Fruit fly (Drosophila melanogaster) whole organism, embryonic: ENCODE measurements around the gene Spc25.

Source experiments
- Awh ChIP-seq: fragments of 200-800 bp; sonication (Bioruptor generic); IDR thresholded peaks from 2 replicates; pipeline ENCODE4, ENCODE4 v1.3.6; 2022; ENCODE audit warnings: missing biosample characterization, missing genetic modification characterization
- CG10543 ChIP-seq: fragments of 200-800 bp; sonication (Bioruptor generic); optimal IDR thresholded peaks from 3 replicates; lab custom pipeline; 2017; ENCODE audit warnings: missing biosample characterization, mild to moderate bottlenecking, missing genetic modification characterization, moderate library complexity
- CG11504 ChIP-seq: fragments of 200-800 bp; sonication (Bioruptor generic); optimal IDR thresholded peaks from 3 replicates; lab custom pipeline; 2019; ENCODE audit warnings: missing biosample characterization, mild to moderate bottlenecking, missing genetic modification characterization, moderate library complexity
- CG12071 ChIP-seq: fragments of 200-800 bp; sonication (Bioruptor generic); optimal IDR thresholded peaks from 3 replicates; lab custom pipeline; 2018; ENCODE audit warnings: missing biosample characterization, mild to moderate bottlenecking, missing genetic modification characterization
- CG12391 ChIP-seq: fragments of 200-800 bp; sonication (Bioruptor generic); optimal IDR thresholded peaks from 3 replicates; lab custom pipeline; 2018; ENCODE audit warnings: missing biosample characterization, mild to moderate bottlenecking, missing genetic modification characterization, moderate library complexity
- CG3281 ChIP-seq: fragments of 200-800 bp; sonication (Bioruptor generic); optimal IDR thresholded peaks from 3 replicates; lab custom pipeline; 2017; ENCODE audit warnings: missing biosample characterization, mild to moderate bottlenecking, missing genetic modification characterization
- CG3995 ChIP-seq: fragments of 200-800 bp; sonication (Bioruptor generic); optimal IDR thresholded peaks from 3 replicates; lab custom pipeline; 2016; ENCODE audit warnings: missing biosample characterization, missing genetic modification characterization
- CG43689 ChIP-seq: fragments of 200-800 bp; sonication (Bioruptor generic); IDR thresholded peaks from 2 replicates; pipeline ENCODE4 v1.3.6; 2022; ENCODE audit warnings: missing biosample characterization, missing genetic modification characterization
- CG4707 ChIP-seq: fragments of 200-800 bp; sonication (Bioruptor generic); optimal IDR thresholded peaks from 2 replicates; lab custom pipeline; 2018; ENCODE audit warnings: missing biosample characterization, mild to moderate bottlenecking, missing genetic modification characterization, moderate library complexity
- CG5245 ChIP-seq: fragments of 200-800 bp; sonication (Bioruptor generic); optimal IDR thresholded peaks from 3 replicates; lab custom pipeline; 2016; ENCODE audit warnings: missing biosample characterization, missing genetic modification characterization
- CG7987 ChIP-seq: fragments of 200-800 bp; sonication (Bioruptor generic); optimal IDR thresholded peaks from 2 replicates; lab custom pipeline; 2018; ENCODE audit warnings: missing biosample characterization, mild to moderate bottlenecking, missing genetic modification characterization, moderate library complexity
- CG8944 ChIP-seq: fragments of 200-800 bp; sonication (Bioruptor generic); optimal IDR thresholded peaks from 3 replicates; lab custom pipeline; 2016; ENCODE audit warnings: missing biosample characterization, missing genetic modification characterization
- CoRest ChIP-seq: fragments of 200-800 bp; sonication (Bioruptor generic); optimal IDR thresholded peaks from 3 replicates; lab custom pipeline; 2018; ENCODE audit warnings: missing biosample characterization, mild to moderate bottlenecking, missing genetic modification characterization, moderate library complexity
- Doc2 ChIP-seq: fragments of 200-800 bp; sonication (Bioruptor generic); IDR thresholded peaks from 2 replicates; pipeline ENCODE4 v1.3.6; 2022; ENCODE audit warnings: missing biosample characterization, missing genetic modification characterization
- Doc3 ChIP-seq: fragments of 200-800 bp; sonication (Bioruptor generic); IDR thresholded peaks from 3 replicates; pipeline ENCODE4 v1.3.6; 2022; ENCODE audit warnings: missing biosample characterization, missing genetic modification characterization; ENCODE audit not compliant: partially characterized antibody
- Drgx ChIP-seq: fragments of 200-800 bp; sonication (Bioruptor generic); IDR thresholded peaks from 2 replicates; pipeline ENCODE4 v1.3.6; 2022; ENCODE audit warnings: missing biosample characterization, missing genetic modification characterization
- E2f2 ChIP-seq: fragments of 200-800 bp; sonication (Bioruptor generic); IDR thresholded peaks from 2 replicates; pipeline ENCODE4 v1.3.6; 2022; ENCODE audit warnings: missing biosample characterization, missing genetic modification characterization
- Gsc ChIP-seq: fragments of 200-800 bp; sonication (Bioruptor generic); IDR thresholded peaks from 2 replicates; pipeline ENCODE4 v1.3.6; 2022; ENCODE audit warnings: missing biosample characterization, missing genetic modification characterization
- H15 ChIP-seq: fragments of 200-800 bp; sonication (Bioruptor generic); IDR thresholded peaks from 3 replicates; pipeline ENCODE4 v1.3.6; 2022; ENCODE audit warnings: missing biosample characterization, missing genetic modification characterization
- H2.0 ChIP-seq: fragments of 200-800 bp; sonication (Bioruptor generic); IDR thresholded peaks from 2 replicates; pipeline ENCODE4 v1.3.6; 2022; ENCODE audit warnings: missing biosample characterization, missing genetic modification characterization
- Hr39 ChIP-seq: fragments of >200 bp; optimal IDR thresholded peaks from 2 replicates; lab custom pipeline; 2017
- MTF-1 ChIP-seq: fragments of 200-800 bp; sonication (Bioruptor generic); optimal IDR thresholded peaks from 2 replicates; lab custom pipeline; 2018; ENCODE audit warnings: missing biosample characterization, mild to moderate bottlenecking, missing genetic modification characterization, borderline replicate concordance
- NC2β ChIP-seq: fragments of 200-800 bp; sonication (Bioruptor generic); optimal IDR thresholded peaks from 2 replicates; lab custom pipeline; 2016; ENCODE audit warnings: missing biosample characterization, missing genetic modification characterization
- NFAT ChIP-seq: fragments of 200-800 bp; sonication (Bioruptor generic); IDR thresholded peaks from 2 replicates; pipeline ENCODE4 v1.3.6; 2022; ENCODE audit warnings: missing biosample characterization, missing genetic modification characterization
- Rx ChIP-seq: fragments of 200-800 bp; sonication (Bioruptor generic); IDR thresholded peaks from 2 replicates; pipeline ENCODE4 v1.3.6; 2022; ENCODE audit warnings: missing biosample characterization, missing genetic modification characterization
- Six4 ChIP-seq: fragments of 200-800 bp; sonication (Bioruptor generic); optimal IDR thresholded peaks from 2 replicates; lab custom pipeline; 2016; ENCODE audit warnings: missing biosample characterization, missing genetic modification characterization
- btn ChIP-seq: fragments of 200-800 bp; sonication (Bioruptor generic); optimal IDR thresholded peaks from 2 replicates; lab custom pipeline; 2016; ENCODE audit warnings: missing biosample characterization, missing genetic modification characterization
- dmrt99B ChIP-seq: fragments of 200-800 bp; sonication (Bioruptor generic); optimal IDR thresholded peaks from 2 replicates; lab custom pipeline; 2018; ENCODE audit warnings: missing biosample characterization, mild to moderate bottlenecking, missing genetic modification characterization, moderate library complexity
- ems ChIP-seq: fragments of 200-800 bp; sonication (Bioruptor generic); optimal IDR thresholded peaks from 3 replicates; lab custom pipeline; 2016; ENCODE audit warnings: missing biosample characterization, missing genetic modification characterization
- ftz-f1 ChIP-seq: fragments of 200-800 bp; sonication (Bioruptor generic); optimal IDR thresholded peaks from 2 replicates; lab custom pipeline; 2016; ENCODE audit warnings: missing biosample characterization, missing genetic modification characterization
- gcm2 ChIP-seq: fragments of 200-800 bp; sonication (Bioruptor generic); optimal IDR thresholded peaks from 2 replicates; lab custom pipeline; 2016; ENCODE audit warnings: missing biosample characterization, missing genetic modification characterization
- gem ChIP-seq: fragments of 200-800 bp; sonication (Bioruptor generic); optimal IDR thresholded peaks from 2 replicates; lab custom pipeline; 2019; ENCODE audit warnings: missing biosample characterization, mild to moderate bottlenecking, missing genetic modification characterization, moderate library complexity
- grn ChIP-seq: fragments of 200-800 bp; sonication (Bioruptor generic); optimal IDR thresholded peaks from 3 replicates; lab custom pipeline; 2017; ENCODE audit warnings: missing biosample characterization, missing genetic modification characterization
- gro ChIP-seq: fragments of 200-800 bp; sonication (Bioruptor generic); optimal IDR thresholded peaks from 2 replicates; lab custom pipeline; 2016; ENCODE audit warnings: missing biosample characterization, missing genetic modification characterization
- gt ChIP-seq: fragments of 200-800 bp; sonication (Bioruptor generic); IDR thresholded peaks from 2 replicates; pipeline ENCODE4 v1.3.6; 2022; ENCODE audit warnings: missing biosample characterization, missing genetic modification characterization
- hbn ChIP-seq: fragments of 200-800 bp; sonication (Bioruptor generic); IDR thresholded peaks from 2 replicates; pipeline ENCODE4 v1.3.6; 2022; ENCODE audit warnings: missing biosample characterization, missing genetic modification characterization; ENCODE audit not compliant: partially characterized antibody
- hkb ChIP-seq, 2 experiments: fragments of 200-800 bp in 1 of 2; fragments of >200 bp in 1 of 2; sonication (Bioruptor generic) in 1 of 2; IDR thresholded peaks in 1 of 2; optimal IDR thresholded peaks in 1 of 2; 2 replicates each; pipeline versions ENCODE4 v1.3.6 to Lab custom; 2017 to 2022; ENCODE audit warnings: missing biosample characterization in 1 of 2, missing genetic modification characterization in 1 of 2
- ind ChIP-seq: fragments of 200-800 bp; sonication (Bioruptor generic); optimal IDR thresholded peaks from 3 replicates; lab custom pipeline; 2016; ENCODE audit warnings: missing biosample characterization, missing genetic modification characterization
- jumu ChIP-seq: fragments of 200-800 bp; sonication (Bioruptor generic); optimal IDR thresholded peaks from 3 replicates; lab custom pipeline; 2016; ENCODE audit warnings: missing biosample characterization, missing genetic modification characterization
- kay ChIP-seq: fragments of 200-800 bp; sonication (Bioruptor generic); optimal IDR thresholded peaks from 2 replicates; lab custom pipeline; 2016; ENCODE audit warnings: missing biosample characterization, missing genetic modification characterization
- lola ChIP-seq, 3 experiments: fragments of >200 bp in 2 of 3; fragments of 200-800 bp in 1 of 3; sonication (Bioruptor generic) in 1 of 3; optimal IDR thresholded peaks; 2 replicates each; lab custom pipeline; 2017 to 2019; ENCODE audit warnings: missing biosample characterization in 3 of 3, missing genetic modification characterization in 3 of 3, mild to moderate bottlenecking in 1 of 3, moderate library complexity in 1 of 3
- maf-S ChIP-seq: fragments of 200-800 bp; sonication (Bioruptor generic); optimal IDR thresholded peaks from 2 replicates; lab custom pipeline; 2016; ENCODE audit warnings: missing biosample characterization, missing genetic modification characterization
- nom ChIP-seq: fragments of 200-800 bp; sonication (Bioruptor generic); optimal IDR thresholded peaks from 2 replicates; lab custom pipeline; 2017; ENCODE audit warnings: missing biosample characterization, missing genetic modification characterization, mild to moderate bottlenecking, moderate library complexity, missing genetic modification reagents
- pan ChIP-seq, 4 experiments: fragments of >200 bp in 3 of 4; fragments of 200-800 bp in 1 of 4; sonication (Bioruptor generic) in 1 of 4; optimal IDR thresholded peaks in 3 of 4; IDR thresholded peaks in 1 of 4; 2 replicates each; pipeline versions ENCODE4 v1.3.6 to Lab custom; 2017 to 2022; ENCODE audit warnings: missing biosample characterization in 2 of 4, missing genetic modification characterization in 2 of 4, mixed read lengths in 1 of 4
- psq ChIP-seq: fragments of 200-800 bp; sonication (Bioruptor generic); optimal IDR thresholded peaks from 2 replicates; lab custom pipeline; 2017; ENCODE audit warnings: missing biosample characterization, missing genetic modification characterization
- rib ChIP-seq: fragments of 200-800 bp; sonication (Bioruptor generic); IDR thresholded peaks from 2 replicates; pipeline ENCODE4 v1.3.6; 2022; ENCODE audit warnings: missing biosample characterization, missing genetic modification characterization
- salm ChIP-seq: fragments of 200-800 bp; sonication (Bioruptor generic); optimal IDR thresholded peaks from 2 replicates; lab custom pipeline; 2018; ENCODE audit warnings: missing biosample characterization, mild to moderate bottlenecking, missing genetic modification characterization
- sisA ChIP-seq: fragments of 200-800 bp; sonication (Bioruptor generic); IDR thresholded peaks from 2 replicates; pipeline ENCODE4 v1.3.6; 2022; ENCODE audit warnings: missing biosample characterization, missing genetic modification characterization
- sqz ChIP-seq: fragments of 200-800 bp; sonication (Bioruptor generic); optimal IDR thresholded peaks from 3 replicates; lab custom pipeline; 2018; ENCODE audit warnings: missing biosample characterization, mild to moderate bottlenecking, missing genetic modification characterization
- vnd ChIP-seq: fragments of 200-800 bp; sonication (Bioruptor generic); IDR thresholded peaks from 3 replicates; pipeline ENCODE4 v1.3.6; 2022; ENCODE audit warnings: missing biosample characterization, missing genetic modification characterization; ENCODE audit not compliant: partially characterized antibody

Gene Spc25

dm6 chr3R:13012351-13012750 is 50.8 kb downstream of the Spc25 start (continued):
- TF ChIP-seq Rx = peak; percentile 62
- TF ChIP-seq dmrt99B = no peak
- TF ChIP-seq NC2β (GFP tag; lab: Kevin White, UChicago) = no peak
- no peak for TF ChIP-seq Hr39
- TF ChIP-seq hkb (optimal IDR thresholded peaks at IDR 0.05; lab: Kevin White, UChicago) = no peak
- peak; percentile 60 for TF ChIP-seq hkb (GFP tag; IDR thresholded peaks at IDR 0.05; lab: Robert Waterston, UW)
- peak; percentile 29 for TF ChIP-seq CG5245 (GFP tag; lab: Kevin White, UChicago)
- TF ChIP-seq CG4707 = peak; percentile 43
- TF ChIP-seq CG12391 (tag; lab: Kevin White, UChicago) = peak; percentile 45
- TF ChIP-seq sqz = peak; percentile 68
- TF ChIP-seq E2f2 (GFP tag; lab: Robert Waterston, UW) = peak; percentile 45
- peak; percentile 61 for TF ChIP-seq CG10543 (GFP tag; lab: Kevin White, UChicago)
- peak; percentile 58 for TF ChIP-seq NFAT
- TF ChIP-seq Drgx (GFP tag; lab: Robert Waterston, UW) = peak; percentile 84
- TF ChIP-seq CG43689 (GFP tag; lab: Robert Waterston, UW) = peak; percentile 50; the same call in 1 of the 2 replicates
- peak; percentile 55; the same call in 2 of the 3 replicates for TF ChIP-seq H15 (GFP tag; lab: Robert Waterston, UW)
- TF ChIP-seq Doc2 (GFP tag; lab: Robert Waterston, UW) = no peak
- peak; percentile 39 for TF ChIP-seq MTF-1
- TF ChIP-seq hbn (GFP tag; lab: Robert Waterston, UW) = no peak
- TF ChIP-seq CG11504 = peak; percentile 71
- TF ChIP-seq Gsc = no peak
- peak; percentile 74 for TF ChIP-seq sisA
- peak; percentile 30 for TF ChIP-seq CG3281 (GFP tag; lab: Kevin White, UChicago)
- TF ChIP-seq CoRest = peak; percentile 55
- TF ChIP-seq grn (GFP tag; lab: Kevin White, UChicago) = no peak
- peak; percentile 48 for TF ChIP-seq ftz-f1 (GFP tag; lab: Kevin White, UChicago)
- peak; percentile 66 for TF ChIP-seq CG8944 (GFP tag; lab: Kevin White, UChicago)
- TF ChIP-seq CG12071 = no peak
- peak; percentile 16 for TF ChIP-seq gcm2 (GFP tag; lab: Kevin White, UChicago)
- TF ChIP-seq btn (GFP tag; lab: Kevin White, UChicago) = peak; percentile 32
- TF ChIP-seq salm (tag; lab: Kevin White, UChicago) = no peak
- peak; percentile 78 for TF ChIP-seq Awh (GFP tag; lab: Robert Waterston, UW)
- peak; percentile 64 for TF ChIP-seq CG7987
- peak; percentile 64 for TF ChIP-seq maf-S (GFP tag; lab: Kevin White, UChicago)
- TF ChIP-seq Doc3 (GFP tag; lab: Robert Waterston, UW) = no peak
- TF ChIP-seq H2.0 (GFP tag; lab: Robert Waterston, UW) = peak; percentile 60
- TF ChIP-seq jumu (GFP tag; lab: Kevin White, UChicago) = peak; percentile 33
- peak; percentile 22 for TF ChIP-seq Six4 (GFP tag; lab: Kevin White, UChicago)
- TF ChIP-seq psq (GFP tag; lab: Kevin White, UChicago) = no peak
- peak; percentile 85 for TF ChIP-seq rib (GFP tag; lab: Robert Waterston, UW)
- TF ChIP-seq lola (GFP tag; optimal IDR thresholded peaks at IDR 0.05; lab: Kevin White, UChicago) = peak in 1 of 3 experiments; percentile 3
- no peak for TF ChIP-seq gt (GFP tag; lab: Robert Waterston, UW)
- TF ChIP-seq kay (GFP tag; lab: Kevin White, UChicago) = peak; percentile 80
- peak; percentile 75 for TF ChIP-seq nom (GFP tag; lab: Kevin White, UChicago)
- TF ChIP-seq gem (tag; lab: Kevin White, UChicago) = no peak
- TF ChIP-seq ems (GFP tag; lab: Kevin White, UChicago) = peak; percentile 61
- TF ChIP-seq vnd (GFP tag; lab: Robert Waterston, UW) = no peak
- peak; percentile 61 for TF ChIP-seq gro
- peak; percentile 60 for TF ChIP-seq ind (GFP tag; lab: Kevin White, UChicago)
- TF ChIP-seq CG3995 (GFP tag; lab: Kevin White, UChicago) = no peak
- no peak for TF ChIP-seq pan (optimal IDR thresholded peaks at IDR 0.05; lab: Kevin White, UChicago)
- TF ChIP-seq pan (GFP tag; optimal IDR thresholded peaks at IDR 0.05 in 1 of 2, IDR thresholded peaks at IDR 0.05 in 1 of 2) = peak in 1 of 2 experiments; percentile 78
